Worm (Caenorhabditis elegans) whole organism, L4 larva: Measurements from ENCODE around the gene F53F1.6.

Source experiments
- fkh-10 ChIP-seq: fragments of 150-350 bp; optimal IDR thresholded peaks from 2 replicates; lab custom pipeline; 2014; ENCODE audit warnings: missing biosample characterization, missing genetic modification reagents, missing genetic modification characterization
- jun-1 ChIP-seq: fragments of 150-350 bp; optimal IDR thresholded peaks from 2 replicates; lab custom pipeline; 2014; ENCODE audit warnings: missing biosample characterization, missing genetic modification reagents, missing genetic modification characterization
- lin-13 ChIP-seq: fragments of 150-350 bp; optimal IDR thresholded peaks from 2 replicates; lab custom pipeline; 2014; ENCODE audit warnings: missing biosample characterization, missing genetic modification reagents, missing genetic modification characterization
- mdl-1 ChIP-seq, 2 experiments: fragments of 150-350 bp in 1 of 2; sonication (generic microtip) in 1 of 2; optimal IDR thresholded peaks; 2 replicates each; lab custom pipeline; 2014 to 2017; ENCODE audit warnings: missing biosample characterization in 2 of 2, missing genetic modification characterization in 2 of 2
- nhr-28 ChIP-seq: fragments of 150-350 bp; optimal IDR thresholded peaks from 2 replicates; lab custom pipeline; 2014; ENCODE audit warnings: missing biosample characterization, missing genetic modification characterization
- nhr-48 ChIP-seq: sonication (generic microtip); optimal IDR thresholded peaks from 2 replicates; lab custom pipeline; 2016; ENCODE audit warnings: mild to moderate bottlenecking, missing genetic modification characterization, missing compliant biosample characterization
- snpc-4 ChIP-seq: fragments of 150-350 bp; optimal IDR thresholded peaks from 2 replicates; lab custom pipeline; 2014; ENCODE audit warnings: missing biosample characterization, missing genetic modification characterization
- unc-62 ChIP-seq, 3 experiments: fragments of 150-350 bp in 1 of 3; sonication (generic microtip); optimal IDR thresholded peaks in 2 of 3; peaks in 1 of 3; 1 replicate in 1 of 3; 2 replicates in 2 of 3; lab custom pipeline; 2014 to 2017; ENCODE audit warnings: missing biosample characterization in 3 of 3, missing genetic modification characterization in 3 of 3, missing genetic modification reagents in 3 of 3, missing genotype in 1 of 3
- ztf-11 ChIP-seq: fragments of 150-350 bp; optimal IDR thresholded peaks from 2 replicates; lab custom pipeline; 2014; ENCODE audit warnings: missing biosample characterization, missing genetic modification characterization

ce11 chrV:13407913-13408312 lies 9.5 kb downstream of the F53F1.6 start, which contains the start of gene F53F1.3:
- TF ChIP-seq unc-62 (GFP tag; optimal IDR thresholded peaks at IDR 0.05 in 1 of 2; lab: Kevin White, UChicago) (no peak), unc-62 (tag; optimal IDR thresholded peaks at IDR 0.05; lab: Kevin White, UChicago) (no peak), jun-1 (tag; lab: Kevin White, UChicago) (no peak), snpc-4 (tag; lab: Kevin White, UChicago) (no peak), fkh-10 (GFP tag; lab: Kevin White, UChicago) (no peak), ztf-11 (tag; lab: Kevin White, UChicago) (no peak), nhr-48 (no peak), nhr-28 (tag; lab: Kevin White, UChicago) (no peak), mdl-1 (tag; optimal IDR thresholded peaks at IDR 0.05; lab: Kevin White, UChicago) (no peak), lin-13 (GFP tag; lab: Kevin White, UChicago) (no peak)
